Fruit fly (Drosophila melanogaster) whole organism, embryonic: ENCODE data around the gene LysB.
A peak's percentile ranks its signal among the peaks of the same experiment; 100 is the strongest.

Experiments used
- Abd-B ChIP-seq: fragments of 200-800 bp; sonication (Bioruptor generic); optimal IDR thresholded peaks from 2 replicates; lab custom pipeline; 2018; ENCODE audit warnings: missing biosample characterization, mild to moderate bottlenecking, missing genetic modification characterization, moderate library complexity
- Adf1 ChIP-seq: fragments of 200-800 bp; sonication (Bioruptor generic); IDR thresholded peaks from 2 replicates; pipeline ENCODE4 v1.3.6; 2022; ENCODE audit warnings: missing biosample characterization, missing genetic modification characterization
- Antp ChIP-seq: fragments of 200-800 bp; sonication (Bioruptor generic); optimal IDR thresholded peaks from 3 replicates; lab custom pipeline; 2016; ENCODE audit warnings: missing biosample characterization, missing genetic modification characterization
- CG10147 ChIP-seq: fragments of 200-800 bp; sonication (Bioruptor generic); optimal IDR thresholded peaks from 2 replicates; lab custom pipeline; 2019; ENCODE audit warnings: missing biosample characterization, mild to moderate bottlenecking, missing genetic modification characterization, moderate library complexity
- CG11085 ChIP-seq: fragments of 200-800 bp; sonication (Bioruptor generic); IDR thresholded peaks from 2 replicates; pipeline ENCODE4 v1.3.6; 2022; ENCODE audit warnings: missing biosample characterization, missing genetic modification characterization
- CG11456 ChIP-seq: fragments of 200-800 bp; sonication (Bioruptor generic); IDR thresholded peaks from 3 replicates; pipeline ENCODE4 v1.3.6; 2022; ENCODE audit warnings: missing biosample characterization, missing genetic modification characterization
- CG12155 ChIP-seq: fragments of 200-800 bp; sonication (Bioruptor generic); optimal IDR thresholded peaks from 3 replicates; lab custom pipeline; 2016; ENCODE audit warnings: missing biosample characterization, missing genetic modification characterization
- CG15073 ChIP-seq: fragments of 200-800 bp; sonication (Bioruptor generic); optimal IDR thresholded peaks from 2 replicates; lab custom pipeline; 2016; ENCODE audit warnings: missing biosample characterization, missing genetic modification characterization
- CG17328 ChIP-seq: fragments of 200-800 bp; sonication (Bioruptor generic); IDR thresholded peaks from 2 replicates; pipeline ENCODE4 v1.3.6; 2022; ENCODE audit warnings: missing biosample characterization, missing genetic modification characterization
- CG1792 ChIP-seq: fragments of 200-800 bp; sonication (Bioruptor generic); optimal IDR thresholded peaks from 2 replicates; lab custom pipeline; 2016; ENCODE audit warnings: missing biosample characterization, missing genetic modification characterization
- CG2199 ChIP-seq: fragments of 200-800 bp; sonication (Bioruptor generic); IDR thresholded peaks from 3 replicates; pipeline ENCODE4 v1.3.6; 2022; ENCODE audit warnings: missing biosample characterization, missing genetic modification characterization
- CG30020 ChIP-seq: fragments of 200-800 bp; optimal IDR thresholded peaks from 2 replicates; lab custom pipeline; 2019; ENCODE audit warnings: missing biosample characterization, mild to moderate bottlenecking, missing genetic modification characterization, moderate library complexity
- CG30403 ChIP-seq: fragments of 200-800 bp; sonication (Bioruptor generic); optimal IDR thresholded peaks from 3 replicates; lab custom pipeline; 2016; ENCODE audit warnings: missing biosample characterization, missing genetic modification characterization
- CG30431 ChIP-seq: fragments of 200-800 bp; sonication (Bioruptor generic); optimal IDR thresholded peaks from 2 replicates; lab custom pipeline; 2017; ENCODE audit warnings: missing biosample characterization, missing genetic modification characterization
- CG31388 ChIP-seq: fragments of 200-800 bp; sonication (Bioruptor generic); optimal IDR thresholded peaks from 2 replicates; lab custom pipeline; 2016; ENCODE audit warnings: missing biosample characterization, missing genetic modification characterization
- CG3163 ChIP-seq: fragments of 200-800 bp; sonication (Bioruptor generic); optimal IDR thresholded peaks from 3 replicates; lab custom pipeline; 2016; ENCODE audit warnings: missing biosample characterization, missing genetic modification characterization
- CG4424 ChIP-seq: fragments of 200-800 bp; sonication (Bioruptor generic); optimal IDR thresholded peaks from 3 replicates; lab custom pipeline; 2016; ENCODE audit warnings: missing biosample characterization, missing genetic modification characterization
- CG5245 ChIP-seq: fragments of 200-800 bp; sonication (Bioruptor generic); optimal IDR thresholded peaks from 3 replicates; lab custom pipeline; 2016; ENCODE audit warnings: missing biosample characterization, missing genetic modification characterization
- CG5953 ChIP-seq: fragments of 200-800 bp; sonication (Bioruptor generic); IDR thresholded peaks from 2 replicates; pipeline ENCODE4 v1.3.6; 2022; ENCODE audit warnings: missing biosample characterization, missing genetic modification characterization
- D ChIP-seq, 2 experiments: fragments of 200-800 bp in 1 of 2; fragments of >200 bp in 1 of 2; sonication (Bioruptor generic) in 1 of 2; optimal IDR thresholded peaks; 2 replicates in 1 of 2; 3 replicates in 1 of 2; lab custom pipeline; 2017; ENCODE audit warnings: mild to moderate bottlenecking in 1 of 2, missing biosample characterization in 1 of 2, missing genetic modification characterization in 1 of 2, missing genetic modification reagents in 1 of 2
- Dll ChIP-seq: fragments of 200-800 bp; sonication (Bioruptor generic); IDR thresholded peaks from 4 replicates; pipeline ENCODE4 v1.3.6; 2022; ENCODE audit warnings: missing biosample characterization, missing genetic modification characterization; ENCODE audit not compliant: partially characterized antibody
- Dp ChIP-seq: fragments of 200-800 bp; sonication (Bioruptor generic); optimal IDR thresholded peaks from 2 replicates; lab custom pipeline; 2018; ENCODE audit warnings: missing biosample characterization, mild to moderate bottlenecking, missing genetic modification characterization, moderate library complexity
- Drgx ChIP-seq: fragments of 200-800 bp; sonication (Bioruptor generic); IDR thresholded peaks from 2 replicates; pipeline ENCODE4 v1.3.6; 2022; ENCODE audit warnings: missing biosample characterization, missing genetic modification characterization
- Eip74EF ChIP-seq, 2 experiments: fragments of 200-800 bp in 1 of 2; fragments of >200 bp in 1 of 2; sonication (Bioruptor generic) in 1 of 2; optimal IDR thresholded peaks; 2 replicates each; lab custom pipeline; 2017 to 2019; ENCODE audit warnings: missing biosample characterization in 2 of 2, missing genetic modification characterization in 2 of 2, mild to moderate bottlenecking in 1 of 2, moderate library complexity in 1 of 2
- Ets97D ChIP-seq: fragments of 200-800 bp; sonication (Bioruptor generic); optimal IDR thresholded peaks from 3 replicates; lab custom pipeline; 2016; ENCODE audit warnings: missing biosample characterization, missing genetic modification characterization
- Fer1 ChIP-seq: fragments of 200-800 bp; sonication (Bioruptor generic); optimal IDR thresholded peaks from 2 replicates; lab custom pipeline; 2017; ENCODE audit warnings: missing biosample characterization, mild to moderate bottlenecking, missing genetic modification characterization
- Hand ChIP-seq: fragments of 200-800 bp; sonication (Bioruptor generic); optimal IDR thresholded peaks from 2 replicates; lab custom pipeline; 2017; ENCODE audit warnings: mild to moderate bottlenecking, missing biosample characterization, missing genetic modification reagents, missing genetic modification characterization
- Mes4 ChIP-seq: fragments of 200-800 bp; sonication (Bioruptor generic); optimal IDR thresholded peaks from 2 replicates; lab custom pipeline; 2016; ENCODE audit warnings: missing biosample characterization, missing genetic modification characterization
- Ptx1 ChIP-seq: fragments of 200-800 bp; sonication (Bioruptor generic); IDR thresholded peaks from 2 replicates; pipeline ENCODE4 v1.3.6; 2022; ENCODE audit warnings: missing biosample characterization, missing genetic modification characterization
- Ssrp ChIP-seq: fragments of 200-800 bp; sonication (Bioruptor generic); optimal IDR thresholded peaks from 2 replicates; lab custom pipeline; 2018; ENCODE audit warnings: missing biosample characterization, mild to moderate bottlenecking, missing genetic modification characterization, moderate library complexity
- Xbp1 ChIP-seq: fragments of 200-800 bp; sonication (Bioruptor generic); optimal IDR thresholded peaks from 3 replicates; lab custom pipeline; 2016; ENCODE audit warnings: missing biosample characterization, mild to moderate bottlenecking, missing genetic modification characterization
- az2 ChIP-seq: fragments of 200-800 bp; sonication (Bioruptor generic); optimal IDR thresholded peaks from 3 replicates; lab custom pipeline; 2016; ENCODE audit warnings: missing biosample characterization, missing genetic modification characterization
- cas ChIP-seq: fragments of 200-800 bp; sonication (Bioruptor generic); IDR thresholded peaks from 2 replicates; pipeline ENCODE4 v1.3.6; 2022; ENCODE audit warnings: missing biosample characterization, missing genetic modification characterization
- fru ChIP-seq: fragments of >200 bp; optimal IDR thresholded peaks from 2 replicates; lab custom pipeline; 2017
- grn ChIP-seq: fragments of 200-800 bp; sonication (Bioruptor generic); optimal IDR thresholded peaks from 3 replicates; lab custom pipeline; 2017; ENCODE audit warnings: missing biosample characterization, missing genetic modification characterization
- ham ChIP-seq: fragments of 200-800 bp; sonication (Bioruptor generic); IDR thresholded peaks from 2 replicates; pipeline ENCODE4 v1.3.6; 2022; ENCODE audit warnings: missing biosample characterization, missing genetic modification characterization
- ken ChIP-seq: fragments of 200-800 bp; sonication (Bioruptor generic); IDR thresholded peaks from 3 replicates; pipeline ENCODE4 v1.3.6; 2022; ENCODE audit warnings: missing biosample characterization, missing genetic modification characterization
- nom ChIP-seq: fragments of 200-800 bp; sonication (Bioruptor generic); optimal IDR thresholded peaks from 2 replicates; lab custom pipeline; 2017; ENCODE audit warnings: missing biosample characterization, missing genetic modification characterization, mild to moderate bottlenecking, moderate library complexity, missing genetic modification reagents
- oc ChIP-seq: fragments of 200-800 bp; sonication (Bioruptor generic); optimal IDR thresholded peaks from 2 replicates; lab custom pipeline; 2018; ENCODE audit warnings: missing biosample characterization, mild to moderate bottlenecking, missing genetic modification characterization, moderate library complexity
- sc ChIP-seq, 3 experiments: fragments of >200 bp in 2 of 3; fragments of 200-800 bp in 1 of 3; sonication (Bioruptor generic) in 1 of 3; optimal IDR thresholded peaks; 2 replicates in 2 of 3; 3 replicates in 1 of 3; lab custom pipeline; 2017; ENCODE audit warnings: mild to moderate bottlenecking in 1 of 3, missing biosample characterization in 1 of 3, missing genetic modification characterization in 1 of 3, missing genetic modification reagents in 1 of 3
- schlank ChIP-seq: fragments of 200-800 bp; sonication (Bioruptor generic); optimal IDR thresholded peaks from 2 replicates; lab custom pipeline; 2018; ENCODE audit warnings: missing biosample characterization, mild to moderate bottlenecking, missing genetic modification characterization
- sna ChIP-seq: fragments of 200-800 bp; sonication (Bioruptor generic); IDR thresholded peaks from 2 replicates; pipeline ENCODE4 v1.3.6; 2022; ENCODE audit warnings: missing biosample characterization, missing genetic modification characterization; ENCODE audit not compliant: partially characterized antibody
- sqz ChIP-seq: fragments of 200-800 bp; sonication (Bioruptor generic); optimal IDR thresholded peaks from 3 replicates; lab custom pipeline; 2018; ENCODE audit warnings: missing biosample characterization, mild to moderate bottlenecking, missing genetic modification characterization
- stc ChIP-seq: fragments of 200-800 bp; sonication (Bioruptor generic); IDR thresholded peaks from 2 replicates; pipeline ENCODE4 v1.3.6; 2022; ENCODE audit warnings: missing biosample characterization, missing genetic modification characterization
- stwl ChIP-seq: fragments of 200-800 bp; sonication (Bioruptor generic); optimal IDR thresholded peaks from 3 replicates; lab custom pipeline; 2018; ENCODE audit warnings: missing biosample characterization, mild to moderate bottlenecking, missing genetic modification characterization, moderate library complexity
- tin ChIP-seq: fragments of 200-800 bp; sonication (Bioruptor generic); optimal IDR thresholded peaks from 3 replicates; lab custom pipeline; 2016; ENCODE audit warnings: missing biosample characterization, missing genetic modification characterization
- trem ChIP-seq: fragments of 200-800 bp; optimal IDR thresholded peaks from 3 replicates; lab custom pipeline; 2019; ENCODE audit warnings: missing biosample characterization, mild to moderate bottlenecking, missing genetic modification characterization, moderate library complexity
- zfh1 ChIP-seq: fragments of 200-800 bp; sonication (Bioruptor generic); IDR thresholded peaks from 3 replicates; pipeline ENCODE4 v1.3.6; 2022; ENCODE audit warnings: missing biosample characterization, missing genetic modification characterization

The LysB gene

DNA sequence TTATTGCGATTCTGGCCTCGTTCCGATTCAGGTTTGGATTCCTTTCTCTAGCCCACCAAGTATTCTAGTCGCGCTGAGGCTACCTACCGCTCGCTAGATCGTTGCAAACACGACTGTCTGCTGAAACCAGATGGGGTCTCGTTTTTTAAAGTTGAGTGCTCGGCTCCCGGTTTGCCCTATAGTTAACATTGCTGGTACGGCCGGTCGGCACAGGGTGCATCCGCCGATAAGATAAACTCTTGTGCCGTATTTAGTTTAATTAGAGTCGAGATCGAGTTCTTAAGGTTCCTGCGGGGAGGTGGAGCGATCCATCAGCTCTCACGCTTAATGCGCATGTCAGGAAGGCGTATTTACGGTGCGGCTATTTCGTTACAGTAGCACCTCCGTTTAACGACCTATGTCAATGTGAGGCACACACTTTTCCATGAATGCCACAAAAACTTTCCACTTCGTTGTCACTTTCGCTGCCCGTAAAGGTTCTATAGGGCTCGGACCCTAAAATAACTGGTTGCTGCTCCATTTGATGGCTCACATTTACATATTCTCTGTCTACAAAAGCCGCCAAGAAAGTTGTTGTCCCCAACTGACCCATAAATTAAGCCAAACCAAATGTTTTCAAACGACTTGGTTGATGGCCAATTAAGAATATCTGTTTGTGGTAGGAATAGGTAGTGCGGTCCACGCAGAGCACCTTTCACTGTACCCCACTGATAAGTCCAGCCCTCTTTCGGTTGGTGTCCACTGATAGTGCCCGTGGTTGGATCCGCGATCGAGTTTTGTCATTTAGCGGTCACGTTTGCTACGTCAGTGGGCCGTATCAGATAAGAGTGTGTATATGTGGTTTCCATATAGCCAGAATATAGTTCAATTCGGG lies 2.3 kb upstream of the LysB start, which contains the start of gene CG9119 (continued):
- TF ChIP-seq CG12155 (GFP tag; lab: Kevin White, UChicago) (peak; percentile 56), Ets97D (GFP tag; lab: Kevin White, UChicago) (no peak), oc (tag; lab: Kevin White, UChicago) (peak; percentile 40), Ptx1 (GFP tag; lab: Robert Waterston, UW) (peak; percentile 72), Antp (GFP tag; lab: Kevin White, UChicago) (peak; percentile 71), cas (0 out of 2 replicates have a peak, but pooled peaks have one; percentile 12), Adf1 (0 out of 2 replicates have a peak, but pooled peaks have one; percentile 7), CG15073 (no peak), ken (GFP tag; lab: Robert Waterston, UW) (no peak), fru (no peak), CG30020 (no peak), grn (GFP tag; lab: Kevin White, UChicago) (peak; percentile 58), CG1792 (GFP tag; lab: Kevin White, UChicago) (peak; percentile 34), trem (tag; lab: Kevin White, UChicago) (peak; percentile 11), zfh1 (GFP tag; lab: Robert Waterston, UW) (peak; percentile 36; the same call in 1 of the 3 replicates), Dp (GFP tag; lab: Kevin White, UChicago) (no peak), CG2199 (GFP tag; lab: Robert Waterston, UW) (no peak), CG3163 (peak; percentile 20), Drgx (GFP tag; lab: Robert Waterston, UW) (no peak), nom (GFP tag; lab: Kevin White, UChicago) (peak; percentile 11), Xbp1 (GFP tag; lab: Kevin White, UChicago) (peak; percentile 59), stc (GFP tag; lab: Robert Waterston, UW) (no peak), sqz (GFP tag; lab: Kevin White, UChicago) (peak; percentile 47), Hand (GFP tag; lab: Kevin White, UChicago) (peak; percentile 75), CG11085 (GFP tag; lab: Robert Waterston, UW) (no peak), Dll (GFP tag; lab: Robert Waterston, UW) (no peak), CG4424 (peak; percentile 38), CG5245 (GFP tag; lab: Kevin White, UChicago) (peak; percentile 33), CG5953 (GFP tag; lab: Robert Waterston, UW) (no peak), Eip74EF (GFP tag; optimal IDR thresholded peaks at IDR 0.05; lab: Kevin White, UChicago) (peak in 1 of 2 experiments; percentile 45), tin (GFP tag; lab: Kevin White, UChicago) (peak; percentile 13), Fer1 (GFP tag; lab: Kevin White, UChicago) (peak; percentile 76), CG10147 (GFP tag; lab: Kevin White, UChicago) (peak; percentile 68), CG11456 (GFP tag; lab: Robert Waterston, UW) (peak; percentile 65; the same call in 1 of the 3 replicates), Mes4 (GFP tag; lab: Kevin White, UChicago) (peak; percentile 45), schlank (peak; percentile 60), Abd-B (GFP tag; lab: Kevin White, UChicago) (peak; percentile 54), az2 (GFP tag; lab: Kevin White, UChicago) (peak; percentile 42), ham (GFP tag; lab: Robert Waterston, UW) (no peak; the same call in 1 of the 2 replicates), CG30403 (peak; percentile 64), sc (optimal IDR thresholded peaks at IDR 0.05; lab: Kevin White, UChicago) (no peak), sc (GFP tag; optimal IDR thresholded peaks at IDR 0.05; lab: Kevin White, UChicago) (peak; percentile 32), stwl (tag; lab: Kevin White, UChicago) (no peak), sna (GFP tag; lab: Robert Waterston, UW) (no peak), D (optimal IDR thresholded peaks at IDR 0.05; lab: Kevin White, UChicago) (no peak), D (GFP tag; optimal IDR thresholded peaks at IDR 0.05; lab: Kevin White, UChicago) (peak; percentile 48), CG17328 (GFP tag; lab: Robert Waterston, UW) (0 out of 2 replicates have a peak, but pooled peaks have one; percentile 24), CG31388 (GFP tag; lab: Kevin White, UChicago) (no peak), Ssrp (tag; lab: Kevin White, UChicago) (peak; percentile 59), CG30431 (GFP tag; lab: Kevin White, UChicago) (peak; percentile 49)
